Fruit fly (Drosophila melanogaster) Kc167 (cell line): ENCODE results near the gene CG5707.

Experiments
- h ChIP-seq: fragments of >200 bp; optimal IDR thresholded peaks from 3 replicates; lab custom pipeline; 2018; ENCODE audit warnings: missing external identifiers
- psq ChIP-seq: fragments of >200 bp; optimal IDR thresholded peaks from 2 replicates; lab custom pipeline; 2017; ENCODE audit warnings: missing external identifiers
- ttk ChIP-seq: sonication (Bioruptor generic); optimal IDR thresholded peaks from 2 replicates; lab custom pipeline; 2017; ENCODE audit warnings: missing external identifiers

DNA sequence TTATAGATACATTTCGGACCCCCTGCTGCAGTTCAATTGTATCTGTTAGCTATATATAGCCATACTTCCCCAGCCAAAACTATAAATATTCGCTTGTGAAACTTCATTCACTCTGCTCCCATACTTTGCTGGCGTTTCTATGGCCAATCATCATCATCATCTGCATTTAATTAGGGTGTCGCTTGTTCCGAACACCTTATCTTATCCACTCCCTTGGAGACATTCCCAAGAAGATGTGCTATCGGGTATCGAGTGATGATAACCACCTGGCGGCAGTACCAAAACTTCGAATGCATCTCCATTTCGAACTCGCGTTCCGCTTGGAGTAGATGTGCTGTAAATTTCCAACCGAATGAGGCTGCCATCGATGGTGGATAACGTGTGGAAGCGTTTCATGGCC lies 6.4 kb downstream of the CG5707 start, which contains the start of gene CG13810:
- TF ChIP-seq ttk (lab: Kevin White, UChicago) (no peak), h (no peak), psq (no peak)
